Fruit fly (Drosophila melanogaster): Measurements from ENCODE around the gene Nhe2.

The Nhe2 gene

DNA sequence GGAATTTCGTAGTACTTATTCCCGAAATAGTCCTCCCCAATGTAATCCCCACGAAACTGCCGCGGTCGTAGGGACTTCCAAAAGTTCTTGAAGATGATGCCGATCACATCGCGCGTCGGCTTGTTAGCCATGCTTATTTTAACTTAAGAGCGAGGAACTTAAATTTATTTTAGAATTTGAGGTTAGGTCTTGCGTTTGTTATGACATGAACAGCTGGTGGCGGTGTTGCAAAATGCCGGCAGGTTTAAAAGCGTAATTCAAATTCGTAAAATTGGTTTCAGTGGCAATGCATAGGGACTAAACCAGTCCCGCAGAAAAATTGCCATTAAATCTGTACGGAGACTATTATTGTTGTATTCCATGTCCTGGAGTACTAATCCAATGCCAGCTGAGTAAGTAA, 62.1 kb downstream of the Nhe2 start (continued):
- no peak for TF ChIP-seq CG11723 (GFP tag; optimal IDR thresholded peaks at IDR 0.05)
- TF ChIP-seq CG33213 (GFP tag; optimal IDR thresholded peaks at IDR 0.05) = peak; percentile 7
- peak; percentile 21 for TF ChIP-seq CG12659 (GFP tag; optimal IDR thresholded peaks at IDR 0.05)
- TF ChIP-seq CG7987 (GFP tag; optimal IDR thresholded peaks at IDR 0.05) = no peak
- TF ChIP-seq CG15479 (GFP tag; optimal IDR thresholded peaks at IDR 0.05) = no peak
- TF ChIP-seq Awh (GFP tag; IDR thresholded peaks at IDR 0.05) = no peak
- no peak for TF ChIP-seq zfh1 (GFP tag; IDR thresholded peaks at IDR 0.05)
- TF ChIP-seq sens (GFP tag) = peak; percentile 11
- peak; percentile 89 for TF ChIP-seq CG10267 (tag; optimal IDR thresholded peaks at IDR 0.05)
- TF ChIP-seq Med (GFP tag) = peak; percentile 84
- TF ChIP-seq sima (GFP tag; optimal IDR thresholded peaks at IDR 0.05) = no peak
- TF ChIP-seq CG2116 (GFP tag; optimal IDR thresholded peaks at IDR 0.05) = peak; percentile 29
- peak; percentile 14 for TF ChIP-seq CG13624 (GFP tag; optimal IDR thresholded peaks at IDR 0.05)
- no peak for TF ChIP-seq ci (GFP tag; IDR thresholded peaks at IDR 0.05)
- TF ChIP-seq Sry-δ (GFP tag; optimal IDR thresholded peaks at IDR 0.05) = peak; percentile 14
- no peak for TF ChIP-seq Adf1 (GFP tag; IDR thresholded peaks at IDR 0.05)
- peak; percentile 80 for TF ChIP-seq MBD-R2 (GFP tag; IDR thresholded peaks at IDR 0.05)
- peak; percentile 22; the same call in 1 of the 2 replicates for TF ChIP-seq Rfx (GFP tag; IDR thresholded peaks at IDR 0.05)
- TF ChIP-seq lbe (GFP tag; optimal IDR thresholded peaks at IDR 0.05) = no peak
- TF ChIP-seq HLH54F (GFP tag; optimal IDR thresholded peaks at IDR 0.05) = peak; percentile 10
- no peak for TF ChIP-seq CG8478 (optimal IDR thresholded peaks at IDR 0.05)
- TF ChIP-seq lilli (GFP tag; optimal IDR thresholded peaks at IDR 0.05) = peak; percentile 13
- peak; percentile 41 for TF ChIP-seq gro (GFP tag; optimal IDR thresholded peaks at IDR 0.05)
- peak; percentile 29; the same call in 1 of the 2 replicates for TF ChIP-seq Xrp1 (GFP tag; IDR thresholded peaks at IDR 0.05)
- TF ChIP-seq CG8281 (tag; optimal IDR thresholded peaks at IDR 0.05) = no peak
- TF ChIP-seq dm (GFP tag; optimal IDR thresholded peaks at IDR 0.05) = peak; percentile 59
- peak; percentile 44 for TF ChIP-seq HmgZ (tag; optimal IDR thresholded peaks at IDR 0.05)
- peak; percentile 93 for TF ChIP-seq E2f2 (GFP tag; IDR thresholded peaks at IDR 0.05)
- no peak for TF ChIP-seq shn (GFP tag; optimal IDR thresholded peaks at IDR 0.05)
- peak; percentile 24; the same call in 1 of the 2 replicates for TF ChIP-seq CG3847 (GFP tag; IDR thresholded peaks at IDR 0.05)
- TF ChIP-seq CG17829 (tag; optimal IDR thresholded peaks at IDR 0.05) = no peak
- peak in 1 of 2 experiments; percentile 99 for TF ChIP-seq Pdp1 (GFP tag; optimal IDR thresholded peaks at IDR 0.05)
- TF ChIP-seq BEAF-32 (GFP tag; optimal IDR thresholded peaks at IDR 0.05) = peak; percentile 18
- no peak for TF ChIP-seq CG2889 (GFP tag; IDR thresholded peaks at IDR 0.05)
- peak; percentile 0 for TF ChIP-seq CG12391 (tag; optimal IDR thresholded peaks at IDR 0.05)
- TF ChIP-seq CG6765 (GFP tag; optimal IDR thresholded peaks at IDR 0.05) = no peak
- TF ChIP-seq dati (GFP tag; IDR thresholded peaks at IDR 0.05) = no peak
- TF ChIP-seq Dp (GFP tag; optimal IDR thresholded peaks at IDR 0.05) = peak; percentile 86
- peak; percentile 23 for TF ChIP-seq Sin3A (optimal IDR thresholded peaks at IDR 0.05)
- peak; percentile 85 for TF ChIP-seq YL-1 (GFP tag; optimal IDR thresholded peaks at IDR 0.05)
- no peak for TF ChIP-seq CG12236 (GFP tag; optimal IDR thresholded peaks at IDR 0.05)
- TF ChIP-seq pzg (GFP tag; optimal IDR thresholded peaks at IDR 0.05) = peak; percentile 63
- no peak for TF ChIP-seq gt (GFP tag; IDR thresholded peaks at IDR 0.05)
- TF ChIP-seq CG8290 (GFP tag; optimal IDR thresholded peaks at IDR 0.05) = no peak
- TF ChIP-seq CG8290 (tag; optimal IDR thresholded peaks at IDR 0.05) = peak in 1 of 2 experiments; percentile 44
- TF ChIP-seq zfh2 (GFP tag; optimal IDR thresholded peaks at IDR 0.05) = peak; percentile 31
- peak; percentile 22 for TF ChIP-seq CoRest (tag; optimal IDR thresholded peaks at IDR 0.05)
- TF ChIP-seq Opbp (GFP tag; IDR thresholded peaks at IDR 0.05; ENCODE audit: partially characterized antibody) = peak; percentile 40; the same call in 1 of the 3 replicates
- TF ChIP-seq CG30403 (GFP tag; optimal IDR thresholded peaks at IDR 0.05) = no peak
- no peak for TF ChIP-seq Side (GFP tag; optimal IDR thresholded peaks at IDR 0.05)
- TF ChIP-seq CTCF (GFP tag; optimal IDR thresholded peaks at IDR 0.05) = no peak
- TF ChIP-seq CG10543 (GFP tag; optimal IDR thresholded peaks at IDR 0.05) = peak; percentile 23
- TF ChIP-seq CG9727 (GFP tag; optimal IDR thresholded peaks at IDR 0.05) = no peak

Data from whole organism, embryonic.